Fruit fly (Drosophila melanogaster): ENCODE measurements around the gene b.
A peak's percentile ranks its signal among the peaks of the same experiment; 100 is the strongest.

Gene b

dm6 chr2L:13793405-13793804 lies 27.6 kb upstream of the b start, which contains the start of gene Sec71 (continued):
- TF ChIP-seq CG8281 (tag; optimal IDR thresholded peaks at IDR 0.05) = no peak
- no peak for TF ChIP-seq CG11085 (GFP tag; IDR thresholded peaks at IDR 0.05)
- no peak for TF ChIP-seq Xbp1 (GFP tag; optimal IDR thresholded peaks at IDR 0.05)
- no peak for TF ChIP-seq CG11695 (GFP tag; IDR thresholded peaks at IDR 0.05)
- TF ChIP-seq Optix (GFP tag; IDR thresholded peaks at IDR 0.05) = no peak
- TF ChIP-seq Nf-YB (GFP tag; optimal IDR thresholded peaks at IDR 0.05) = no peak
- TF ChIP-seq Ets65A (GFP tag) = peak; percentile 90
- no peak for TF ChIP-seq CG18599 (GFP tag; optimal IDR thresholded peaks at IDR 0.05)
- TF ChIP-seq HmgD (GFP tag; optimal IDR thresholded peaks at IDR 0.05) = no peak
- TF ChIP-seq sima (GFP tag; optimal IDR thresholded peaks at IDR 0.05) = no peak
- TF ChIP-seq Abd-B (GFP tag; optimal IDR thresholded peaks at IDR 0.05) = no peak
- peak; percentile 45 for TF ChIP-seq CG14710 (tag; optimal IDR thresholded peaks at IDR 0.05)
- peak; percentile 6 for TF ChIP-seq CG3995 (GFP tag; optimal IDR thresholded peaks at IDR 0.05)
- peak; percentile 3 for TF ChIP-seq CG2120 (GFP tag; optimal IDR thresholded peaks at IDR 0.05)
- TF ChIP-seq da (GFP tag; optimal IDR thresholded peaks at IDR 0.05) = no peak
- TF ChIP-seq Sry-δ (GFP tag; optimal IDR thresholded peaks at IDR 0.05) = peak; percentile 22
- no peak for TF ChIP-seq esg (GFP tag; conservative IDR thresholded peaks at IDR 0.05)
- peak; percentile 89 for TF ChIP-seq gfzf (GFP tag; optimal IDR thresholded peaks at IDR 0.05)
- TF ChIP-seq CG4820 (GFP tag; optimal IDR thresholded peaks at IDR 0.05) = no peak
- no peak for TF ChIP-seq ase (GFP tag; IDR thresholded peaks at IDR 0.05)
- no peak for TF ChIP-seq pan (optimal IDR thresholded peaks at IDR 0.05)
- no peak for TF ChIP-seq pan (GFP tag; optimal IDR thresholded peaks at IDR 0.05 in 1 of 2, IDR thresholded peaks at IDR 0.05 in 1 of 2)
- no peak for TF ChIP-seq CG2889 (GFP tag; IDR thresholded peaks at IDR 0.05)
- TF ChIP-seq CG10267 (tag; optimal IDR thresholded peaks at IDR 0.05) = peak; percentile 94
- TF ChIP-seq CG13894 (tag; optimal IDR thresholded peaks at IDR 0.05) = no peak
- no peak for TF ChIP-seq Sox102F (GFP tag; optimal IDR thresholded peaks at IDR 0.05)
- no peak for TF ChIP-seq p53 (GFP tag; optimal IDR thresholded peaks at IDR 0.05)
- no peak for TF ChIP-seq fd96Cb (tag; optimal IDR thresholded peaks at IDR 0.05)
- TF ChIP-seq disco-r (GFP tag; optimal IDR thresholded peaks at IDR 0.05) = no peak
- TF ChIP-seq Lhr (GFP tag; optimal IDR thresholded peaks at IDR 0.05) = peak; percentile 27
- no peak for TF ChIP-seq CG7928 (GFP tag; optimal IDR thresholded peaks at IDR 0.05)
- no peak for TF ChIP-seq gce (GFP tag; IDR thresholded peaks at IDR 0.05)
- no peak for TF ChIP-seq CG13123 (GFP tag; optimal IDR thresholded peaks at IDR 0.05)
- no peak for TF ChIP-seq pita (GFP tag; optimal IDR thresholded peaks at IDR 0.05)
- TF ChIP-seq gcm2 (GFP tag; optimal IDR thresholded peaks at IDR 0.05) = no peak
- peak; percentile 4 for TF ChIP-seq zen (tag; optimal IDR thresholded peaks at IDR 0.05)
- no peak for TF ChIP-seq pnt (GFP tag; optimal IDR thresholded peaks at IDR 0.05)
- no peak; the same call in 1 of the 2 replicates for TF ChIP-seq Bgb (GFP tag; IDR thresholded peaks at IDR 0.05; ENCODE audit: partially characterized antibody)
- TF ChIP-seq sob (GFP tag; IDR thresholded peaks at IDR 0.05) = no peak
- no peak for TF ChIP-seq CG15601 (tag; optimal IDR thresholded peaks at IDR 0.05)
- no peak for TF ChIP-seq CG17361 (GFP tag; IDR thresholded peaks at IDR 0.05)
- TF ChIP-seq Dad (GFP tag; optimal IDR thresholded peaks at IDR 0.05) = no peak
- TF ChIP-seq hbn (GFP tag; IDR thresholded peaks at IDR 0.05; ENCODE audit: partially characterized antibody) = no peak
- no peak for TF ChIP-seq mirr (GFP tag; optimal IDR thresholded peaks at IDR 0.05)
- TF ChIP-seq nmo (GFP tag; optimal IDR thresholded peaks at IDR 0.05) = peak; percentile 29
- TF ChIP-seq Lim3 (GFP tag; IDR thresholded peaks at IDR 0.05) = no peak
- no peak for TF ChIP-seq CG17385 (GFP tag; optimal IDR thresholded peaks at IDR 0.05)
- TF ChIP-seq gt (GFP tag; IDR thresholded peaks at IDR 0.05) = no peak
- TF ChIP-seq inv (GFP tag; IDR thresholded peaks at IDR 0.05; ENCODE audit: partially characterized antibody) = no peak
- peak; percentile 70 for TF ChIP-seq E2f2 (GFP tag; IDR thresholded peaks at IDR 0.05)
- no peak for TF ChIP-seq CG8478 (optimal IDR thresholded peaks at IDR 0.05)
- TF ChIP-seq Oli (tag; optimal IDR thresholded peaks at IDR 0.05) = no peak
- TF ChIP-seq CG11696 (GFP tag; IDR thresholded peaks at IDR 0.05) = no peak

Measured in whole organism, embryonic.